Fruit fly (Drosophila melanogaster) whole organism, wandering third instar larva: ENCODE results near the gene Pnn.
A peak's percentile ranks its signal among the peaks of the same experiment; 100 is the strongest.

Source experiments
- Abd-B ChIP-seq: fragments of >200 bp; optimal IDR thresholded peaks from 2 replicates; lab custom pipeline; 2017; ENCODE audit warnings: missing biosample characterization, missing genetic modification characterization
- CrebA ChIP-seq: fragments of 200-800 bp; sonication (Bioruptor generic); optimal IDR thresholded peaks from 2 replicates; lab custom pipeline; 2016; ENCODE audit warnings: missing biosample characterization, mild to moderate bottlenecking, missing genetic modification characterization, borderline replicate concordance
- Dfd ChIP-seq: fragments of >200 bp; optimal IDR thresholded peaks from 2 replicates; lab custom pipeline; 2017; ENCODE audit warnings: missing biosample characterization, missing genetic modification characterization
- Dif ChIP-seq: fragments of 200-275, 200-300 bp; sonication (Bioruptor generic); optimal IDR thresholded peaks from 2 replicates; lab custom pipeline; 2018; ENCODE audit warnings: missing biosample characterization, missing genetic modification characterization; ENCODE audit not compliant: partially characterized antibody
- GATAd ChIP-seq: sonication (Bioruptor generic); optimal IDR thresholded peaks from 2 replicates; lab custom pipeline; 2016; ENCODE audit warnings: missing biosample characterization, missing genetic modification characterization
- Hnf4 ChIP-seq: fragments of 200-800 bp; sonication (Bioruptor generic); optimal IDR thresholded peaks from 2 replicates; lab custom pipeline; 2016; ENCODE audit warnings: missing biosample characterization, mild to moderate bottlenecking, missing genetic modification characterization
- Hr78 ChIP-seq: fragments of >200 bp; optimal IDR thresholded peaks from 2 replicates; lab custom pipeline; 2017; ENCODE audit warnings: missing biosample characterization, missing genetic modification characterization
- Hr83 ChIP-seq: fragments of 200-300 bp; sonication (Bioruptor generic); optimal IDR thresholded peaks from 2 replicates; lab custom pipeline; 2016; ENCODE audit warnings: missing biosample characterization, mild to moderate bottlenecking, missing genetic modification characterization, moderate library complexity; ENCODE audit not compliant: poor library complexity, severe bottlenecking
- Jra ChIP-seq: sonication (Bioruptor generic); optimal IDR thresholded peaks from 2 replicates; lab custom pipeline; 2016; ENCODE audit warnings: missing biosample characterization, missing genetic modification characterization
- Mio ChIP-seq: sonication (Bioruptor generic); optimal IDR thresholded peaks from 2 replicates; lab custom pipeline; 2016; ENCODE audit warnings: missing biosample characterization, missing genetic modification characterization
- Myc ChIP-seq: fragments of >200 bp; optimal IDR thresholded peaks from 2 replicates; lab custom pipeline; 2017
- N ChIP-seq: fragments of >200 bp; optimal IDR thresholded peaks from 2 replicates; lab custom pipeline; 2018; ENCODE audit warnings: missing biosample characterization, missing external identifiers, missing genetic modification characterization
- OdsH ChIP-seq: fragments of 200-800 bp; sonication (Bioruptor generic); optimal IDR thresholded peaks from 2 replicates; lab custom pipeline; 2016; ENCODE audit warnings: missing biosample characterization, mild to moderate bottlenecking, missing genetic modification characterization
- Rel ChIP-seq, 2 experiments: fragments of 200-800 bp; sonication (Bioruptor generic) in 1 of 2; optimal IDR thresholded peaks; 2 replicates in 1 of 2; 3 replicates in 1 of 2; lab custom pipeline; 2016 to 2019; ENCODE audit warnings: mild to moderate bottlenecking in 2 of 2, missing biosample characterization in 2 of 2, missing genetic modification characterization in 2 of 2, moderate library complexity in 1 of 2
- Sp1 ChIP-seq: fragments of 200-800 bp; sonication (Bioruptor generic); optimal IDR thresholded peaks from 3 replicates; lab custom pipeline; 2019; ENCODE audit warnings: missing biosample characterization, mild to moderate bottlenecking, missing genetic modification characterization, moderate library complexity
- Vsx2 ChIP-seq: fragments of 200-300, 225-300 bp; sonication (Bioruptor generic); optimal IDR thresholded peaks from 2 replicates; lab custom pipeline; 2018; ENCODE audit warnings: missing biosample characterization, missing genetic modification characterization; ENCODE audit not compliant: partially characterized antibody
- brk ChIP-seq: fragments of 200-800 bp; sonication (Bioruptor generic); optimal IDR thresholded peaks from 2 replicates; lab custom pipeline; 2016; ENCODE audit warnings: missing biosample characterization, mild to moderate bottlenecking, missing genetic modification characterization
- dmrt93B ChIP-seq: fragments of 200-800 bp; sonication (Bioruptor generic); optimal IDR thresholded peaks from 2 replicates; lab custom pipeline; 2018; ENCODE audit warnings: missing biosample characterization, mild to moderate bottlenecking, missing genetic modification characterization
- dsf ChIP-seq: sonication (Bioruptor generic); optimal IDR thresholded peaks from 2 replicates; lab custom pipeline; 2016; ENCODE audit warnings: missing biosample characterization, missing genetic modification characterization, borderline replicate concordance
- fru ChIP-seq: fragments of 200-800 bp; sonication (Bioruptor generic); optimal IDR thresholded peaks from 3 replicates; lab custom pipeline; 2016; ENCODE audit warnings: missing biosample characterization, mild to moderate bottlenecking, missing genetic modification characterization
- h ChIP-seq: fragments of 200-800 bp; sonication (Bioruptor generic); optimal IDR thresholded peaks from 3 replicates; lab custom pipeline; 2016; ENCODE audit warnings: missing biosample characterization, mild to moderate bottlenecking, missing genetic modification characterization
- jim ChIP-seq: fragments of 175-275, 200-325 bp; sonication (Bioruptor generic); optimal IDR thresholded peaks from 2 replicates; lab custom pipeline; 2016; ENCODE audit warnings: missing biosample characterization, mild to moderate bottlenecking, missing genetic modification characterization
- psq ChIP-seq: fragments of 200-800 bp; sonication (Bioruptor generic); optimal IDR thresholded peaks from 3 replicates; lab custom pipeline; 2017; ENCODE audit warnings: missing biosample characterization, mild to moderate bottlenecking, missing genetic modification characterization, moderate library complexity
- sage ChIP-seq: fragments of 200-800 bp; sonication (Bioruptor generic); optimal IDR thresholded peaks from 2 replicates; lab custom pipeline; 2016; ENCODE audit warnings: missing biosample characterization, mild to moderate bottlenecking, missing genetic modification characterization
- sv ChIP-seq: fragments of 200-800 bp; sonication (Bioruptor generic); optimal IDR thresholded peaks from 3 replicates; lab custom pipeline; 2016; ENCODE audit warnings: missing biosample characterization, missing genetic modification characterization
- tai ChIP-seq: sonication (Bioruptor generic); optimal IDR thresholded peaks from 2 replicates; lab custom pipeline; 2016; ENCODE audit warnings: missing biosample characterization, missing genetic modification characterization
- usp ChIP-seq: fragments of >200 bp; optimal IDR thresholded peaks from 2 replicates; lab custom pipeline; 2017; ENCODE audit warnings: missing biosample characterization, missing genetic modification characterization

Gene Pnn

DNA sequence ATGACTTTTGCATAAGTTTGCCTTT, 7.0 kb downstream of the Pnn start, which contains the start of gene PpD3:
TSS of gene PpD3 (plus strand) at position 1 of the 25 bp plus-strand sequence.
- TF ChIP-seq CrebA (GFP tag; lab: Kevin White, UChicago) (no peak), Dif (no peak), sage (GFP tag; lab: Kevin White, UChicago) (no peak), psq (GFP tag; lab: Kevin White, UChicago) (no peak), jim (no peak), Abd-B (no peak), tai (GFP tag; lab: Kevin White, UChicago) (no peak), GATAd (GFP tag; lab: Kevin White, UChicago) (no peak), Hr83 (GFP tag; lab: Kevin White, UChicago) (no peak), Mio (GFP tag; lab: Kevin White, UChicago) (no peak), h (GFP tag; lab: Kevin White, UChicago) (no peak), fru (GFP tag; lab: Kevin White, UChicago) (no peak), N (no peak)

- TF ChIP-seq Vsx2 (no peak), h (GFP tag; lab: Kevin White, UChicago) (no peak), sv (GFP tag; lab: Kevin White, UChicago) (no peak), dsf (GFP tag; lab: Kevin White, UChicago) (no peak), tai (GFP tag; lab: Kevin White, UChicago) (no peak)
- TF ChIP-seq, all 38 proteins: peak for 0
Measured at dm6 chr3R:9747900-9748663, 7.4 kb downstream of the Pnn start.

DNA sequence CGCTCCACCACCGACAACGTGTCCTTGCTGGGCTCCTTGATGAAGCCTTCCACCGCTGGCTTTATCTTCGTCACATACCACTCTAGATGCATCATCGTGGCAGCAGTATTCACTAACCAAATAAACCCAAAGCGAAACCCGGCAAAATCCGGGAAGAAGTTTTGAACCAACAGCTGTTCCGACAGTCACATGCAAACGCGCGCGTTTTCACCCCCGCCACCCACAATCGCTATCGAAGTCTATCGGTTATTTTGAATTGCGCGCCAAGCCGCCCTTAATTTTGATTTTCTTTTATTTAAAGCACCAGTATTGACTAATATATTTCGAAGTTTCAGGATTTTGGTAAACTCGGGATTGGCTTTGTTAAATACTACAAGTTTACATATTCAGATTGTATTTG, 13.8 kb downstream of the Pnn start, which contains the start of gene Tti1:
TSS of gene Tti1 (minus strand) at position 200 of the 400 bp plus-strand sequence.
- no peak for TF ChIP-seq Hnf4 (GFP tag; lab: Kevin White, UChicago)

DNA sequence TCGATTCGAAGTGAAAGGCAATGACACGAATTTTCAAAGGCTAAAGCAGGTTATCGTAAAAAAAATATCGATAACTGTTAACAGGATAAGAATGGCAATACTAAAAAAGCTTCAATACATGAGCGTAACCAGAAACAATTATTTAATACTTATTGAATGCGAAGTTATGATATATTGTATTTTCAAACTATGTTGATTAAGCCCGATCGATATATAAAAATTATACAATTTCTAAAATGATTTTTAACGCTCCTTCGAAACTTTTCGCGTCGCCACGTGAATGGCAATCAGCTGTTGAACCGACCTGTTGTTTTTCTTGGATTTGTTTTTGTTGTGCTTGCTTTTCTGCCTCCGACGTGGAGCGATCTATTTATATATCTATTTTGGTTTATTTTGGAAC, 15.5 kb downstream of the Pnn start, which contains the start of the genes Alg12 and Rpt3R:
TSS of gene Alg12 (plus strand) at position 305 of the 400 bp plus-strand sequence.
TSS of gene Rpt3R (minus strand) at position 324 of the 400 bp plus-strand sequence.
- TF ChIP-seq Myc (lab: Kevin White, UChicago) (peak; percentile 8), GATAd (GFP tag; lab: Kevin White, UChicago) (no peak), Hr83 (GFP tag; lab: Kevin White, UChicago) (no peak), Rel (GFP tag; optimal IDR thresholded peaks at IDR 0.05; lab: Kevin White, UChicago) (no peak), Rel (tag; optimal IDR thresholded peaks at IDR 0.05; lab: Kevin White, UChicago) (no peak), psq (GFP tag; lab: Kevin White, UChicago) (no peak), Vsx2 (no peak), usp (no peak)

DNA sequence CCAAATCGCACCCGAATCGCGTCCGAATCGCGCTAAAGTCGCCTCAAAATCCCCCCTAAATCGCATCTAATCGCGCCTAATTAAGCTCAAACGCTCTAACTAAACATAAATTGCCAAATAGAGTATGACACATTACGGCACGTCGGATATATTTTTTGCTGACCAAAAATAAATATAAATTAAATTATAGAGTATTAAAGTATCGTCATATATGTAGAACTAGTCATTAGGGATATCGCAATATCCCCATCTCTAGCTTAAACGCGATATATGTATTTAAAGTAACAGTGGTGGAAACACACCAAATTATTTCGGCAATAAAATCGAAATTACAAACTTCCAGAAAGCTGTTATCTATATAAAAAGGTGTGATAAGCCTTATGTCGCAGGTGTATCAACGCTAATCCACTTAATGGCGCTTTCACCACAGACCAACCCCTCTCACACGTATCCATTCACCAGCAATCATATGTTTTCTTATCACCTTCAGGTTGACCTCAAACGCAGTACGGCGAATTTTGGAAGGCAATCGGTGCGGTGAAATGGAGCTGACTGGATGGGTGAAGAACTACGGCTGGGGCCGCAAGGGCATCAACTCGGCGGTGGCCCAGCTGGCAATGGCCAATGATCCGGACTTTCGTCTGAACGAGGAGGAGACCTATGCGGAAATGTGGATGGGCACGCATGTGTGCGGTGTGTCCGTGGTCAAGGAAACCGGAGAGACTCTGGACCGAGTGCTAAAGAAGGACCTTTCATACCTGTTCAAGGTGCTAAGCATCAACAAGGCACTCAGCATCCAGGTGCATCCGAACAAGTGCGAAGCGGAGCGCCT, 18.9 kb downstream of the Pnn start, which contains the start of gene Mpi:
TSS of gene Mpi (plus strand) at position 263 of the 832 bp plus-strand sequence.
- TF ChIP-seq Sp1 (GFP tag; lab: Kevin White, UChicago), result no peak
- TF ChIP-seq Jra (GFP tag; lab: Kevin White, UChicago), result no peak
- TF ChIP-seq Myc (lab: Kevin White, UChicago), result peak; percentile 79
- TF ChIP-seq dmrt93B (GFP tag; lab: Kevin White, UChicago), result no peak
- no peak for TF ChIP-seq Hr78 (GFP tag; lab: Kevin White, UChicago)
- no peak for TF ChIP-seq brk (GFP tag; lab: Kevin White, UChicago)
- no peak for TF ChIP-seq Mio (GFP tag; lab: Kevin White, UChicago)
- TF ChIP-seq GATAd (GFP tag; lab: Kevin White, UChicago), result no peak
- TF ChIP-seq Dfd (GFP tag; lab: Kevin White, UChicago), result no peak
- peak; percentile 20 for TF ChIP-seq OdsH (GFP tag; lab: Kevin White, UChicago)
- TF ChIP-seq, all 38 proteins: peak for 2
